Worm (Caenorhabditis elegans) whole organism, early embryonic: ENCODE measurements around the gene F53E4.1.

Experiments used
- aly-1 ChIP-seq: sonication (generic microtip); optimal IDR thresholded peaks from 2 replicates; lab custom pipeline; 2016; ENCODE audit warnings: missing genetic modification characterization, missing compliant biosample characterization
- ama-1 ChIP-seq: fragments of 150-350 bp; optimal IDR thresholded peaks from 2 replicates; lab custom pipeline; 2014
- ceh-13 ChIP-seq: fragments of 200-800 bp; sonication (Bioruptor generic); optimal IDR thresholded peaks from 2 replicates; lab custom pipeline; 2018; ENCODE audit warnings: mild to moderate bottlenecking, missing genetic modification characterization, missing compliant biosample characterization
- ets-7 ChIP-seq: sonication (generic microtip); optimal IDR thresholded peaks from 2 replicates; lab custom pipeline; 2016; ENCODE audit warnings: missing genotype, missing genetic modification characterization, missing compliant biosample characterization
- flt-1 ChIP-seq: fragments of 200-800 bp; sonication (Bioruptor generic); IDR thresholded peaks from 2 replicates; pipeline ENCODE4 v1.3.6; 2022; ENCODE audit warnings: missing genetic modification characterization, missing compliant biosample characterization
- tbx-11 ChIP-seq: fragments of 200-800 bp; sonication (Bioruptor generic); IDR thresholded peaks from 2 replicates; pipeline ENCODE4 v1.3.6; 2022; ENCODE audit warnings: missing genetic modification characterization, missing compliant biosample characterization
- tra-4 ChIP-seq: sonication (generic microtip); optimal IDR thresholded peaks from 2 replicates; lab custom pipeline; 2017; ENCODE audit warnings: missing genetic modification characterization, missing compliant biosample characterization

DNA sequence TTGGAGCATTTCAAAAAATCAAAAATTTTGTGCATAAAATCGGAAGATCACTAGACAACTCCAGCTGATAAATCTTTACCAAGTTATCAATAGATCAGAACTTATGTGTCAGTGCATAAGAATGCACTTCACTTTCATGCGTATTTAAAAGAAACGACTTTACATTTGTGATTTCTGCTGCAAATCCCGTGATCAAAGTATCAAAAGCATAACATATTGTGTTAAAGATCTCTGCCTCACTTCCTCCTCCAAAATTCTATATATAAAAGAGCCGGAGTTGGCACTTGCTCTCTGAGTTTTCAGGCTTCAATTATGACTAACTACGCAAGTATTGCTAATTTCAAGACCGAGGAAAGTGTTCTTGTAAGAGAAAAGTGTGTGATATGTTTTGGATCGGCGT is 25.6 kb upstream of the F53E4.1 start, which contains the start of gene nhr-198:
- TF ChIP-seq ets-7 (tag; lab: Kevin White, UChicago) = no peak
- TF ChIP-seq ama-1 (lab: Kevin White, UChicago) = no peak
- no peak for TF ChIP-seq aly-1 (tag; lab: Kevin White, UChicago)
- no peak for TF ChIP-seq ceh-13 (GFP tag; lab: Kevin White, UChicago)
- TF ChIP-seq tra-4 (tag; lab: Kevin White, UChicago) = no peak
- TF ChIP-seq flt-1 = no peak
- TF ChIP-seq tbx-11 (GFP tag; lab: Robert Waterston, UW) = no peak
